Worm (Caenorhabditis elegans) whole organism, mixed stage, embryonic: ENCODE measurements around the gene Y17G9B.11.
"Not testable (repeated sequence)": the region's sequence is repeated elsewhere in the genome, so short reads cannot be mapped to it uniquely, and the experiment has no call there.

Experiments
- M03D4.4 ChIP-seq: sonication (generic microtip); optimal IDR thresholded peaks from 2 replicates; lab custom pipeline; 2017; ENCODE audit warnings: mild to moderate bottlenecking, missing genetic modification characterization, missing compliant biosample characterization
- bed-3 ChIP-seq: fragments of 200-800 bp; sonication (Bioruptor generic); optimal IDR thresholded peaks from 3 replicates; lab custom pipeline; 2018; ENCODE audit warnings: mild to moderate bottlenecking, missing genetic modification characterization, moderate library complexity, missing compliant biosample characterization
- ceh-39 ChIP-seq: fragments of 150-350 bp; optimal IDR thresholded peaks from 2 replicates; lab custom pipeline; 2014; ENCODE audit warnings: missing biosample characterization, missing genetic modification characterization
- ceh-43 ChIP-seq: fragments of 200-800 bp; sonication (Bioruptor generic); optimal IDR thresholded peaks from 2 replicates; lab custom pipeline; 2018; ENCODE audit warnings: mild to moderate bottlenecking, missing genetic modification characterization, moderate library complexity, missing compliant biosample characterization
- ceh-83 ChIP-seq: fragments of 200-800 bp; sonication (Bioruptor generic); optimal IDR thresholded peaks from 2 replicates; lab custom pipeline; 2018; ENCODE audit warnings: mild to moderate bottlenecking, missing genetic modification characterization, missing compliant biosample characterization
- ces-1 ChIP-seq: fragments of 150-350 bp; optimal IDR thresholded peaks from 2 replicates; lab custom pipeline; 2014; ENCODE audit warnings: missing biosample characterization, missing genetic modification reagents, missing genetic modification characterization
- cnd-1 ChIP-seq: fragments of 200-800 bp; sonication (Bioruptor generic); optimal IDR thresholded peaks from 2 replicates; lab custom pipeline; 2018; ENCODE audit warnings: mild to moderate bottlenecking, missing genetic modification characterization, missing compliant biosample characterization
- drap-1 ChIP-seq: fragments of 200-800 bp; sonication (Bioruptor generic); optimal IDR thresholded peaks from 3 replicates; lab custom pipeline; 2018; ENCODE audit warnings: mild to moderate bottlenecking, missing genetic modification characterization, missing compliant biosample characterization
- elt-1 ChIP-seq: sonication (generic microtip); optimal IDR thresholded peaks from 2 replicates; lab custom pipeline; 2017; ENCODE audit warnings: missing genetic modification characterization, mild to moderate bottlenecking, missing compliant biosample characterization, antibody characterized with exemption, moderate library complexity, borderline replicate concordance; ENCODE audit not compliant: insufficient read depth
- elt-3 ChIP-seq: fragments of 150-350 bp; optimal IDR thresholded peaks from 2 replicates; lab custom pipeline; 2014; ENCODE audit warnings: missing biosample characterization, missing genetic modification characterization
- ham-2 ChIP-seq: fragments of 200-800 bp; sonication (Bioruptor generic); optimal IDR thresholded peaks from 2 replicates; lab custom pipeline; 2018; ENCODE audit warnings: mild to moderate bottlenecking, missing genetic modification characterization, missing compliant biosample characterization
- lsy-2 ChIP-seq: fragments of 150-350 bp; optimal IDR thresholded peaks from 2 replicates; lab custom pipeline; 2014; ENCODE audit warnings: missing biosample characterization, missing genetic modification characterization
- mep-1 ChIP-seq: fragments of 150-350 bp; optimal IDR thresholded peaks from 2 replicates; lab custom pipeline; 2017; ENCODE audit warnings: missing biosample characterization, missing genetic modification reagents, missing genetic modification characterization, inconsistent platforms
- mls-2 ChIP-seq: sonication (generic microtip); optimal IDR thresholded peaks from 2 replicates; lab custom pipeline; 2016; ENCODE audit warnings: mild to moderate bottlenecking, missing genetic modification characterization, moderate library complexity, missing compliant biosample characterization
- nhr-2 ChIP-seq: fragments of 150-350 bp; optimal IDR thresholded peaks from 2 replicates; lab custom pipeline; 2014; ENCODE audit warnings: missing biosample characterization, missing genetic modification characterization
- nhr-237 ChIP-seq: fragments of 150-350 bp; optimal IDR thresholded peaks from 2 replicates; lab custom pipeline; 2014; ENCODE audit warnings: missing biosample characterization, missing genetic modification characterization
- nhr-28 ChIP-seq: fragments of 150-350 bp; optimal IDR thresholded peaks from 2 replicates; lab custom pipeline; 2014; ENCODE audit warnings: missing biosample characterization, missing genetic modification characterization
- pha-4 ChIP-seq: fragments of 150-350 bp; optimal IDR thresholded peaks from 2 replicates; lab custom pipeline; 2018; ENCODE audit warnings: missing biosample characterization, missing genetic modification reagents, missing genetic modification characterization
- sptf-1 ChIP-seq: sonication (generic microtip); optimal IDR thresholded peaks from 2 replicates; lab custom pipeline; 2017; ENCODE audit warnings: mild to moderate bottlenecking, missing genetic modification characterization, moderate library complexity, missing compliant biosample characterization
- tbx-8 ChIP-seq: fragments of 200-800 bp; sonication (Bioruptor generic); optimal IDR thresholded peaks from 2 replicates; lab custom pipeline; 2018; ENCODE audit warnings: mild to moderate bottlenecking, missing genetic modification characterization, moderate library complexity, missing compliant biosample characterization
- unc-120 ChIP-seq: sonication (generic microtip); optimal IDR thresholded peaks from 2 replicates; lab custom pipeline; 2017; ENCODE audit warnings: missing genetic modification characterization, missing compliant biosample characterization; ENCODE audit not compliant: poor library complexity, severe bottlenecking
- unc-39 ChIP-seq: fragments of 150-350 bp; optimal IDR thresholded peaks from 2 replicates; lab custom pipeline; 2014; ENCODE audit warnings: missing biosample characterization, missing genetic modification characterization
- unc-62 ChIP-seq: fragments of 150-350 bp; optimal IDR thresholded peaks from 2 replicates; lab custom pipeline; 2014; ENCODE audit warnings: missing biosample characterization, missing genetic modification reagents, missing genetic modification characterization
- ztf-11 ChIP-seq: fragments of 150-350 bp; optimal IDR thresholded peaks from 2 replicates; lab custom pipeline; 2014; ENCODE audit warnings: missing biosample characterization, missing genetic modification characterization

The Y17G9B.11 gene

ce11 chrIV:4755929-4756655 is at the start of gene Y17G9B.11, which contains the start of gene fbxb-77:
Gene Y17G9B.11 (plus strand): TSS chrIV:4756605.
Gene fbxb-77 (minus strand): TSS chrIV:4756157.
- TF ChIP-seq bed-3 (GFP tag; lab: Kevin White, UChicago) (no peak), cnd-1 (tag; lab: Kevin White, UChicago) (peak; percentile 71), ces-1 (GFP tag; lab: Kevin White, UChicago) (peak; percentile 10), mls-2 (tag; lab: Kevin White, UChicago) (peak; percentile 38)

- TF ChIP-seq elt-3 (no peak), unc-62 (GFP tag; lab: Kevin White, UChicago) (no peak), sptf-1 (tag; lab: Kevin White, UChicago) (no peak), lsy-2 (no peak), pha-4 (tag; lab: Kevin White, UChicago) (no peak), nhr-2 (tag; lab: Kevin White, UChicago) (no peak), nhr-237 (no peak), drap-1 (no peak)
Observed at ce11 chrIV:4710459-4710858, 45.9 kb upstream of the Y17G9B.11 start, which contains the start of gene cif-1. Gene cif-1 (minus strand): TSS chrIV:4710755.

ce11 chrIV:4712376-4712775 is 44.0 kb upstream of the Y17G9B.11 start, which contains the start of gene yars-2:
Gene yars-2 (minus strand): TSS chrIV:4712624.
- TF ChIP-seq ces-1 (GFP tag; lab: Kevin White, UChicago) (peak; percentile 5), bed-3 (GFP tag; lab: Kevin White, UChicago) (no peak), elt-3 (no peak)

ce11 chrIV:4715785-4716184 is 40.6 kb upstream of the Y17G9B.11 start, which contains the start of gene miro-1:
Gene miro-1 (minus strand): TSS chrIV:4715807.
- TF ChIP-seq ces-1 (GFP tag; lab: Kevin White, UChicago); tbx-8 (GFP tag; lab: Kevin White, UChicago); ceh-39 (tag; lab: Kevin White, UChicago): not testable (repeated sequence)
- TF ChIP-seq, all 35 proteins: peak for 0; not testable (repeated sequence) for 35

- peak; percentile 61 for TF ChIP-seq lsy-2
Observed at ce11 chrIV:4720522-4720921, 35.9 kb upstream of the Y17G9B.11 start.

- TF ChIP-seq unc-39 (tag; lab: Kevin White, UChicago), result no peak
- TF ChIP-seq M03D4.4 (tag; lab: Kevin White, UChicago), result no peak
- TF ChIP-seq ham-2 (GFP tag; lab: Kevin White, UChicago), result no peak
- TF ChIP-seq mls-2 (tag; lab: Kevin White, UChicago), result no peak
- TF ChIP-seq ceh-83 (GFP tag; lab: Kevin White, UChicago), result no peak
- no peak for TF ChIP-seq bed-3 (GFP tag; lab: Kevin White, UChicago)
- TF ChIP-seq, all 35 proteins: peak for 0
Observed at ce11 chrIV:4723687-4724086, 32.7 kb upstream of the Y17G9B.11 start.

ce11 chrIV:4724562-4724961 is 31.8 kb upstream of the Y17G9B.11 start, which contains the start of gene K08F11.1:
Gene K08F11.1 (plus strand): TSS chrIV:4724862.
- no peak for TF ChIP-seq ceh-39 (tag; lab: Kevin White, UChicago)
- TF ChIP-seq elt-1 (tag; lab: Kevin White, UChicago), result no peak
- no peak for TF ChIP-seq nhr-28 (tag; lab: Kevin White, UChicago)
- no peak for TF ChIP-seq ceh-43 (GFP tag; lab: Kevin White, UChicago)
- TF ChIP-seq ztf-11 (tag; lab: Kevin White, UChicago), result no peak
- no peak for TF ChIP-seq cnd-1 (tag; lab: Kevin White, UChicago)

ce11 chrIV:4725478-4725920 is 30.9 kb upstream of the Y17G9B.11 start:
- TF ChIP-seq sptf-1 (tag; lab: Kevin White, UChicago) (peak; percentile 44), lsy-2 (peak; percentile 94), nhr-237 (peak; percentile 77), M03D4.4 (tag; lab: Kevin White, UChicago) (peak; percentile 21), unc-120 (tag; lab: Kevin White, UChicago) (peak; percentile 5), ces-1 (GFP tag; lab: Kevin White, UChicago) (peak; percentile 48), cnd-1 (tag; lab: Kevin White, UChicago) (peak; percentile 12), mep-1 (tag; lab: Kevin White, UChicago) (peak; percentile 2)
